Fruit fly (Drosophila melanogaster) whole organism, wandering third instar larva: Measurements from ENCODE around the gene Ir25a.

Experiments
- Abd-B ChIP-seq: fragments of >200 bp; optimal IDR thresholded peaks from 2 replicates; lab custom pipeline; 2017; ENCODE audit warnings: missing biosample characterization, missing genetic modification characterization
- GATAd ChIP-seq: sonication (Bioruptor generic); optimal IDR thresholded peaks from 2 replicates; lab custom pipeline; 2016; ENCODE audit warnings: missing biosample characterization, missing genetic modification characterization
- Hr83 ChIP-seq: fragments of 200-300 bp; sonication (Bioruptor generic); optimal IDR thresholded peaks from 2 replicates; lab custom pipeline; 2016; ENCODE audit warnings: missing biosample characterization, mild to moderate bottlenecking, missing genetic modification characterization, moderate library complexity; ENCODE audit not compliant: poor library complexity, severe bottlenecking
- OdsH ChIP-seq: fragments of 200-800 bp; sonication (Bioruptor generic); optimal IDR thresholded peaks from 2 replicates; lab custom pipeline; 2016; ENCODE audit warnings: missing biosample characterization, mild to moderate bottlenecking, missing genetic modification characterization
- Sp1 ChIP-seq: fragments of 200-800 bp; sonication (Bioruptor generic); optimal IDR thresholded peaks from 3 replicates; lab custom pipeline; 2019; ENCODE audit warnings: missing biosample characterization, mild to moderate bottlenecking, missing genetic modification characterization, moderate library complexity
- br ChIP-seq: fragments of 200-800 bp; sonication (Bioruptor generic); optimal IDR thresholded peaks from 2 replicates; lab custom pipeline; 2016; ENCODE audit warnings: missing biosample characterization, missing genetic modification characterization
- dmrt93B ChIP-seq: fragments of 200-800 bp; sonication (Bioruptor generic); optimal IDR thresholded peaks from 2 replicates; lab custom pipeline; 2018; ENCODE audit warnings: missing biosample characterization, mild to moderate bottlenecking, missing genetic modification characterization
- dsf ChIP-seq: sonication (Bioruptor generic); optimal IDR thresholded peaks from 2 replicates; lab custom pipeline; 2016; ENCODE audit warnings: missing biosample characterization, missing genetic modification characterization, borderline replicate concordance
- pan ChIP-seq: fragments of >200 bp; optimal IDR thresholded peaks from 2 replicates; lab custom pipeline; 2017
- psq ChIP-seq: fragments of 200-800 bp; sonication (Bioruptor generic); optimal IDR thresholded peaks from 3 replicates; lab custom pipeline; 2017; ENCODE audit warnings: missing biosample characterization, mild to moderate bottlenecking, missing genetic modification characterization, moderate library complexity
- usp ChIP-seq: fragments of >200 bp; optimal IDR thresholded peaks from 2 replicates; lab custom pipeline; 2017; ENCODE audit warnings: missing biosample characterization, missing genetic modification characterization
- woc ChIP-seq: sonication (Bioruptor generic); optimal IDR thresholded peaks from 2 replicates; lab custom pipeline; 2016; ENCODE audit warnings: missing biosample characterization, mild to moderate bottlenecking, missing genetic modification characterization

- TF ChIP-seq pan (lab: Kevin White, UChicago) (no peak), woc (no peak), dsf (no peak), usp (GFP tag; lab: Kevin White, UChicago) (no peak), Abd-B (peak; percentile 75), GATAd (GFP tag; lab: Kevin White, UChicago) (no peak), br (GFP tag; lab: Kevin White, UChicago) (no peak), Sp1 (GFP tag; lab: Kevin White, UChicago) (no peak), dmrt93B (GFP tag; lab: Kevin White, UChicago) (no peak), psq (GFP tag; lab: Kevin White, UChicago) (no peak), OdsH (peak; percentile 8), Hr83 (GFP tag; lab: Kevin White, UChicago) (peak; percentile 24)
Observed at dm6 chr2L:4811491-4812058, 23.5 kb downstream of the Ir25a start.
